Fruit fly (Drosophila melanogaster): ENCODE measurements around the gene CG43336.

CG43336 gene

dm6 chr3R:15611692-15612091, 25.3 kb upstream of the CG43336 start (continued):
- no peak for TF ChIP-seq CG33557 (GFP tag; optimal IDR thresholded peaks at IDR 0.05)
- no peak for TF ChIP-seq Neu2 (GFP tag; optimal IDR thresholded peaks at IDR 0.05; ENCODE audit: borderline replicate concordance)
- peak; percentile 39 for TF ChIP-seq nmo (GFP tag; optimal IDR thresholded peaks at IDR 0.05)
- no peak for TF ChIP-seq Doc3 (GFP tag; IDR thresholded peaks at IDR 0.05; ENCODE audit: partially characterized antibody)
- TF ChIP-seq CG15696 (tag; optimal IDR thresholded peaks at IDR 0.05): no peak
- no peak for TF ChIP-seq CG7556 (GFP tag; optimal IDR thresholded peaks at IDR 0.05)
- TF ChIP-seq CG1233 (GFP tag; optimal IDR thresholded peaks at IDR 0.05): no peak
- no peak for TF ChIP-seq hbn (GFP tag; IDR thresholded peaks at IDR 0.05; ENCODE audit: partially characterized antibody)
- TF ChIP-seq CG9215 (GFP tag; IDR thresholded peaks at IDR 0.05): no peak
- TF ChIP-seq CG14710 (tag; optimal IDR thresholded peaks at IDR 0.05): peak; percentile 18
- TF ChIP-seq hth (optimal IDR thresholded peaks at IDR 0.05): no peak
- no peak for TF ChIP-seq CG7963 (GFP tag; IDR thresholded peaks at IDR 0.05; ENCODE audit: partially characterized antibody)
- TF ChIP-seq CG30020 (tag; optimal IDR thresholded peaks at IDR 0.05): no peak
- no peak for TF ChIP-seq inv (GFP tag; IDR thresholded peaks at IDR 0.05; ENCODE audit: partially characterized antibody)
- TF ChIP-seq Six4 (GFP tag; optimal IDR thresholded peaks at IDR 0.05): no peak
- TF ChIP-seq CG14965 (GFP tag; optimal IDR thresholded peaks at IDR 0.05; ENCODE audit: borderline replicate concordance): no peak
- TF ChIP-seq chn (GFP tag; optimal IDR thresholded peaks at IDR 0.05): no peak
- no peak for TF ChIP-seq CG3838 (GFP tag; optimal IDR thresholded peaks at IDR 0.05)
- TF ChIP-seq CG12744 (GFP tag; optimal IDR thresholded peaks at IDR 0.05): no peak
- TF ChIP-seq p53 (GFP tag; optimal IDR thresholded peaks at IDR 0.05): no peak
- no peak for TF ChIP-seq Dad (GFP tag; optimal IDR thresholded peaks at IDR 0.05)
- TF ChIP-seq Hmr (GFP tag; optimal IDR thresholded peaks at IDR 0.05): no peak
- no peak for TF ChIP-seq ash1 (GFP tag; optimal IDR thresholded peaks at IDR 0.05)
- TF ChIP-seq disco-r (GFP tag; optimal IDR thresholded peaks at IDR 0.05): no peak
- no peak for TF ChIP-seq HLH4C (GFP tag; IDR thresholded peaks at IDR 0.05; ENCODE audit: partially characterized antibody)
- TF ChIP-seq sens (GFP tag): peak; percentile 63
- no peak for TF ChIP-seq H2.0 (GFP tag; IDR thresholded peaks at IDR 0.05)
- no peak for TF ChIP-seq chm (GFP tag; IDR thresholded peaks at IDR 0.05)
- no peak for TF ChIP-seq CG30431 (GFP tag; optimal IDR thresholded peaks at IDR 0.05)
- TF ChIP-seq Vsx1 (GFP tag; optimal IDR thresholded peaks at IDR 0.05): no peak
- TF ChIP-seq CG13296 (GFP tag; optimal IDR thresholded peaks at IDR 0.05): no peak
- no peak for TF ChIP-seq yki (optimal IDR thresholded peaks at IDR 0.05)
- no peak for TF ChIP-seq CG18476 (GFP tag; optimal IDR thresholded peaks at IDR 0.05)
- TF ChIP-seq CG11696 (GFP tag; IDR thresholded peaks at IDR 0.05): no peak
- no peak for TF ChIP-seq CG30403 (GFP tag; optimal IDR thresholded peaks at IDR 0.05)
- TF ChIP-seq ken (GFP tag; IDR thresholded peaks at IDR 0.05): no peak
- no peak for TF ChIP-seq Tbp (GFP tag; optimal IDR thresholded peaks at IDR 0.05)
- no peak for TF ChIP-seq CG3847 (GFP tag; IDR thresholded peaks at IDR 0.05)
- TF ChIP-seq B-H1 (GFP tag; IDR thresholded peaks at IDR 0.05): no peak
- no peak for TF ChIP-seq CG34224 (GFP tag; IDR thresholded peaks at IDR 0.05; ENCODE audit: partially characterized antibody)
- no peak for TF ChIP-seq Lpt (GFP tag; optimal IDR thresholded peaks at IDR 0.05)
- TF ChIP-seq CG5245 (GFP tag; optimal IDR thresholded peaks at IDR 0.05): no peak
- TF ChIP-seq CG5180 (GFP tag; optimal IDR thresholded peaks at IDR 0.05): no peak
- peak; percentile 30 for TF ChIP-seq fd96Cb (tag; optimal IDR thresholded peaks at IDR 0.05)
- TF ChIP-seq CG10979 (tag; optimal IDR thresholded peaks at IDR 0.05): peak; percentile 53
- no peak for TF ChIP-seq Hr78 (GFP tag; optimal IDR thresholded peaks at IDR 0.05)
- no peak for TF ChIP-seq run (tag; optimal IDR thresholded peaks at IDR 0.05)
- no peak for TF ChIP-seq Taf1 (GFP tag; IDR thresholded peaks at IDR 0.05)
- TF ChIP-seq CG6813 (GFP tag; optimal IDR thresholded peaks at IDR 0.05): peak; percentile 1
- no peak for TF ChIP-seq CG8281 (tag; optimal IDR thresholded peaks at IDR 0.05)
- 0 out of 2 replicates have a peak, but pooled peaks have one; percentile 17 for TF ChIP-seq CG4404 (GFP tag; IDR thresholded peaks at IDR 0.05)
- no peak for TF ChIP-seq maf-S (GFP tag; optimal IDR thresholded peaks at IDR 0.05)
